Worm (Caenorhabditis elegans) whole organism, early embryonic: ENCODE data around the gene C12D8.21.

Source experiments
- B0310.2 ChIP-seq: sonication (generic microtip); optimal IDR thresholded peaks from 2 replicates; lab custom pipeline; 2016; ENCODE audit warnings: mild to moderate bottlenecking, missing genetic modification characterization, missing compliant biosample characterization
- aly-1 ChIP-seq: sonication (generic microtip); optimal IDR thresholded peaks from 2 replicates; lab custom pipeline; 2016; ENCODE audit warnings: missing genetic modification characterization, missing compliant biosample characterization
- ama-1 ChIP-seq: fragments of 150-350 bp; optimal IDR thresholded peaks from 2 replicates; lab custom pipeline; 2014
- ceh-36 ChIP-seq: sonication (generic microtip); optimal IDR thresholded peaks from 2 replicates; lab custom pipeline; 2016; ENCODE audit warnings: missing genetic modification characterization, inconsistent platforms, missing compliant biosample characterization
- ets-7 ChIP-seq: sonication (generic microtip); optimal IDR thresholded peaks from 2 replicates; lab custom pipeline; 2016; ENCODE audit warnings: missing genotype, missing genetic modification characterization, missing compliant biosample characterization
- flt-1 ChIP-seq: fragments of 200-800 bp; sonication (Bioruptor generic); IDR thresholded peaks from 2 replicates; pipeline ENCODE4 v1.3.6; 2022; ENCODE audit warnings: missing genetic modification characterization, missing compliant biosample characterization
- hmbx-1 ChIP-seq: sonication (generic microtip); optimal IDR thresholded peaks from 2 replicates; lab custom pipeline; 2016; ENCODE audit warnings: mild to moderate bottlenecking, missing genetic modification characterization, missing compliant biosample characterization
- hnd-1 ChIP-seq: sonication (generic microtip); optimal IDR thresholded peaks from 2 replicates; lab custom pipeline; 2016; ENCODE audit warnings: missing genetic modification characterization, missing compliant biosample characterization
- pes-1 ChIP-seq: fragments of 200-800 bp; sonication (Bioruptor generic); IDR thresholded peaks from 2 replicates; pipeline ENCODE4 v1.3.6; 2022; ENCODE audit warnings: missing genetic modification reagents, missing genetic modification characterization, missing compliant biosample characterization
- scrt-1 ChIP-seq: fragments of 200-800 bp; sonication (Bioruptor generic); IDR thresholded peaks from 2 replicates; pipeline ENCODE4 v1.3.6; 2022; ENCODE audit warnings: missing genetic modification characterization, missing compliant biosample characterization
- sea-1 ChIP-seq: fragments of 200-800 bp; sonication (Bioruptor generic); conservative IDR thresholded peaks from 2 replicates; pipeline ENCODE4 v1.3.6; 2022; ENCODE audit warnings: missing genetic modification characterization, missing compliant biosample characterization
- tbx-37 ChIP-seq: fragments of 200-800 bp; sonication (Bioruptor generic); conservative IDR thresholded peaks from 2 replicates; pipeline ENCODE4 v1.3.6; 2022; ENCODE audit warnings: missing genetic modification reagents, missing genetic modification characterization, missing compliant biosample characterization
- tra-4 ChIP-seq: sonication (generic microtip); optimal IDR thresholded peaks from 2 replicates; lab custom pipeline; 2017; ENCODE audit warnings: missing genetic modification characterization, missing compliant biosample characterization

DNA sequence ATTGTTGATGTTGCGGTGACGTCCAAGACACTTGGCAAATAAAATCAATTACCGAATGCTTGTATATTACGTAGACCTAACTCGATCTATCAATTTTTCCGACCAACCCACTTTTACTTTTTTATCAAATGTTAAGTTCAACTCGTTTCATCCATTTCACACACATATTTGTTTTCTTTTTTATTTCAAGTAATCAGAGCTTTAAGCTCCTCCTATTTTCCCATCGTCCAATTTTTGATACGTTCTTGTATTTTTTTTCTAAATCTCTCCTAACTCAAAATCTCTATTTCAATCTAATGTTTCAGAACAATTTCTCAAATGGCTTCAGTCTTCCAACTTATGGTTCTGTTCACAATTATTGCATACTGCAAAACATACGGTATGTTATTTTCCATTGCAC lies 42.6 kb downstream of the C12D8.21 start, which contains the start of gene ZK856.6:
- no peak for TF ChIP-seq B0310.2 (tag; lab: Kevin White, UChicago)
- TF ChIP-seq ama-1 (lab: Kevin White, UChicago) = no peak
- no peak for TF ChIP-seq pes-1 (GFP tag; lab: Robert Waterston, UW)
- no peak for TF ChIP-seq hmbx-1 (tag; lab: Kevin White, UChicago)
- TF ChIP-seq tra-4 (tag; lab: Kevin White, UChicago) = no peak
- no peak for TF ChIP-seq ceh-36 (tag; lab: Kevin White, UChicago)
- no peak for TF ChIP-seq ets-7 (tag; lab: Kevin White, UChicago)
- TF ChIP-seq tbx-37 (GFP tag; lab: Robert Waterston, UW) = no peak
- no peak for TF ChIP-seq hnd-1
- no peak for TF ChIP-seq flt-1 (GFP tag; lab: Robert Waterston, UW)
- no peak for TF ChIP-seq sea-1
- TF ChIP-seq aly-1 = no peak
- TF ChIP-seq scrt-1 (GFP tag; lab: Robert Waterston, UW) = no peak
